Worm (Caenorhabditis elegans) whole organism, L4 larva: ENCODE data around the gene Y69E1A.5.
A peak's percentile ranks its signal among the peaks of the same experiment; 100 is the strongest.

Experiments
- D1046.2 ChIP-seq: fragments of 200-800 bp; sonication (Bioruptor generic); IDR thresholded peaks from 2 replicates; pipeline ENCODE4 v1.3.6; 2022; ENCODE audit warnings: missing genetic modification characterization, missing compliant biosample characterization
- F10B5.3 ChIP-seq: sonication (generic microtip); optimal IDR thresholded peaks from 2 replicates; lab custom pipeline; 2016; ENCODE audit warnings: mild to moderate bottlenecking, missing genetic modification characterization, missing compliant biosample characterization
- F44E2.7 ChIP-seq: fragments of 200-800 bp; sonication (Bioruptor generic); IDR thresholded peaks from 2 replicates; pipeline ENCODE4 v2.1.2; 2022; ENCODE audit warnings: missing genetic modification characterization, missing compliant biosample characterization
- Y105C5A.15 ChIP-seq: fragments of 200-800 bp; sonication (Bioruptor generic); IDR thresholded peaks from 2 replicates; pipeline ENCODE4 v1.3.6; 2022; ENCODE audit warnings: missing genetic modification characterization, missing compliant biosample characterization
- Y75B8A.6 ChIP-seq: fragments of 200-800 bp; sonication (Bioruptor generic); IDR thresholded peaks from 2 replicates; pipeline ENCODE4 v1.3.6; 2022; ENCODE audit warnings: missing genetic modification reagents, missing genetic modification characterization, missing compliant biosample characterization
- ZK546.5 ChIP-seq, 2 experiments: sonication (generic microtip); optimal IDR thresholded peaks; 2 replicates each; lab custom pipeline; 2017; ENCODE audit warnings: missing biosample characterization in 2 of 2, missing genetic modification characterization in 2 of 2
- ceh-20 ChIP-seq: fragments of 200-800 bp; sonication (Bioruptor generic); IDR thresholded peaks from 2 replicates; pipeline ENCODE4 v1.3.6; 2022; ENCODE audit warnings: missing genetic modification reagents, missing genetic modification characterization, missing compliant biosample characterization
- ceh-28 ChIP-seq: fragments of 150-350 bp; optimal IDR thresholded peaks from 2 replicates; lab custom pipeline; 2014; ENCODE audit warnings: missing biosample characterization, missing genetic modification reagents, missing genetic modification characterization
- ceh-82 ChIP-seq: sonication (generic microtip); optimal IDR thresholded peaks from 2 replicates; lab custom pipeline; 2017; ENCODE audit warnings: missing biosample characterization, missing genetic modification characterization
- cey-2 ChIP-seq: sonication (generic microtip); optimal IDR thresholded peaks from 3 replicates; lab custom pipeline; 2017; ENCODE audit warnings: missing genetic modification characterization, mild to moderate bottlenecking, missing compliant biosample characterization, antibody characterized with exemption, borderline replicate concordance; ENCODE audit not compliant: insufficient read depth
- ctbp-1 ChIP-seq: fragments of 200-800 bp; sonication (Bioruptor generic); IDR thresholded peaks from 2 replicates; pipeline ENCODE4 v1.3.6; 2022; ENCODE audit warnings: missing genetic modification reagents, missing genetic modification characterization, missing compliant biosample characterization
- daf-19 ChIP-seq: fragments of 200-800 bp; sonication (Bioruptor generic); conservative IDR thresholded peaks from 2 replicates; pipeline ENCODE4 v1.3.6; 2022; ENCODE audit warnings: missing genetic modification characterization, missing compliant biosample characterization
- dmd-8 ChIP-seq: fragments of 200-800 bp; sonication (Bioruptor generic); IDR thresholded peaks from 2 replicates; pipeline ENCODE4 v1.3.6; 2022; ENCODE audit warnings: missing genetic modification characterization, missing compliant biosample characterization
- dmd-9 ChIP-seq: fragments of 200-800 bp; sonication (Bioruptor generic); IDR thresholded peaks from 2 replicates; pipeline ENCODE4 v1.3.6; 2022; ENCODE audit warnings: missing genetic modification reagents, missing genetic modification characterization, missing compliant biosample characterization
- dve-1 ChIP-seq: sonication (generic microtip); optimal IDR thresholded peaks from 2 replicates; lab custom pipeline; 2017; ENCODE audit warnings: antibody characterized with exemption, mild to moderate bottlenecking, missing genetic modification characterization, missing compliant biosample characterization; ENCODE audit not compliant: insufficient read depth
- hif-1 ChIP-seq, 2 experiments: sonication (generic microtip); optimal IDR thresholded peaks; 2 replicates each; lab custom pipeline; 2016 to 2017; ENCODE audit warnings: missing compliant biosample characterization in 2 of 2, missing genetic modification characterization in 2 of 2, missing genetic modification reagents in 2 of 2, missing genotype in 2 of 2, mild to moderate bottlenecking in 1 of 2
- hlh-11 ChIP-seq: fragments of 200-800 bp; sonication (Bioruptor generic); optimal IDR thresholded peaks from 2 replicates; lab custom pipeline; 2018; ENCODE audit warnings: mild to moderate bottlenecking, missing genetic modification characterization, missing compliant biosample characterization
- lin-13 ChIP-seq: fragments of 150-350 bp; optimal IDR thresholded peaks from 2 replicates; lab custom pipeline; 2014; ENCODE audit warnings: missing biosample characterization, missing genetic modification reagents, missing genetic modification characterization
- lin-29 ChIP-seq: fragments of 200-800 bp; sonication (Bioruptor generic); IDR thresholded peaks from 2 replicates; pipeline ENCODE4 v1.3.6; 2022; ENCODE audit warnings: missing genetic modification reagents, missing genetic modification characterization, missing compliant biosample characterization
- lin-38 ChIP-seq: fragments of 200-800 bp; sonication (Bioruptor generic); IDR thresholded peaks from 2 replicates; pipeline ENCODE4 v1.3.6; 2022; ENCODE audit warnings: missing genetic modification reagents, missing genetic modification characterization, missing compliant biosample characterization
- lir-3 ChIP-seq: sonication (generic microtip); optimal IDR thresholded peaks from 2 replicates; lab custom pipeline; 2016; ENCODE audit warnings: mild to moderate bottlenecking, missing genetic modification characterization, missing compliant biosample characterization
- madf-5 ChIP-seq, 2 experiments: fragments of 200-800 bp; sonication (Bioruptor generic); IDR thresholded peaks; 2 replicates each; pipeline ENCODE4 v1.3.6; 2022; ENCODE audit warnings: missing compliant biosample characterization in 2 of 2, missing genetic modification characterization in 2 of 2
- madf-9 ChIP-seq: fragments of 200-800 bp; sonication (Bioruptor generic); conservative IDR thresholded peaks from 2 replicates; pipeline ENCODE4 v1.3.6; 2022; ENCODE audit warnings: missing genetic modification reagents, missing genetic modification characterization, missing compliant biosample characterization
- mdl-1 ChIP-seq, 2 experiments: fragments of 150-350 bp in 1 of 2; sonication (generic microtip) in 1 of 2; optimal IDR thresholded peaks; 2 replicates each; lab custom pipeline; 2014 to 2017; ENCODE audit warnings: missing biosample characterization in 2 of 2, missing genetic modification characterization in 2 of 2
- mep-1 ChIP-seq: fragments of 150-350 bp; sonication (generic microtip); optimal IDR thresholded peaks from 3 replicates; lab custom pipeline; 2014; ENCODE audit warnings: missing biosample characterization, missing genetic modification characterization
- mxl-2 ChIP-seq: fragments of 200-800 bp; sonication (Bioruptor generic); conservative IDR thresholded peaks from 2 replicates; pipeline ENCODE4 v1.3.6; 2022; ENCODE audit warnings: missing genetic modification reagents, missing genetic modification characterization, missing compliant biosample characterization
- mxl-3 ChIP-seq: fragments of 200-800 bp; sonication (Bioruptor generic); optimal IDR thresholded peaks from 2 replicates; lab custom pipeline; 2018; ENCODE audit warnings: mild to moderate bottlenecking, missing genetic modification characterization, missing compliant biosample characterization
- nhr-10 ChIP-seq: fragments of 150-350 bp; optimal IDR thresholded peaks from 2 replicates; lab custom pipeline; 2014; ENCODE audit warnings: missing biosample characterization, missing genetic modification characterization
- nhr-11 ChIP-seq: fragments of 150-350 bp; optimal IDR thresholded peaks from 2 replicates; lab custom pipeline; 2014; ENCODE audit warnings: missing biosample characterization, missing genetic modification characterization
- nhr-111 ChIP-seq: fragments of 200-800 bp; sonication (Bioruptor generic); optimal IDR thresholded peaks from 2 replicates; lab custom pipeline; 2018; ENCODE audit warnings: mild to moderate bottlenecking, missing genetic modification characterization, missing compliant biosample characterization
- nhr-237 ChIP-seq: sonication (generic microtip); optimal IDR thresholded peaks from 2 replicates; lab custom pipeline; 2017; ENCODE audit warnings: missing biosample characterization, missing genetic modification characterization
- nhr-28 ChIP-seq: fragments of 150-350 bp; optimal IDR thresholded peaks from 2 replicates; lab custom pipeline; 2014; ENCODE audit warnings: missing biosample characterization, missing genetic modification characterization
- nhr-41 ChIP-seq: fragments of 200-800 bp; sonication (Bioruptor generic); IDR thresholded peaks from 2 replicates; pipeline ENCODE4 v1.3.6; 2022; ENCODE audit warnings: missing genetic modification reagents, missing genetic modification characterization, missing compliant biosample characterization
- nhr-42 ChIP-seq: fragments of 200-800 bp; sonication (Bioruptor generic); IDR thresholded peaks from 2 replicates; pipeline ENCODE4 v1.3.6; 2022; ENCODE audit warnings: missing genetic modification characterization, missing compliant biosample characterization
- nhr-48 ChIP-seq: sonication (generic microtip); optimal IDR thresholded peaks from 2 replicates; lab custom pipeline; 2016; ENCODE audit warnings: mild to moderate bottlenecking, missing genetic modification characterization, missing compliant biosample characterization
- pha-4 ChIP-seq, 2 experiments: fragments of 150-350 bp in 1 of 2; fragments of 200-800 bp in 1 of 2; sonication (Bioruptor generic) in 1 of 2; IDR thresholded peaks in 1 of 2; optimal IDR thresholded peaks in 1 of 2; 2 replicates each; pipeline versions ENCODE4 v1.3.6 to Lab custom; 2014 to 2022; ENCODE audit warnings: missing genetic modification characterization in 2 of 2, missing genetic modification reagents in 2 of 2, missing biosample characterization in 1 of 2, missing compliant biosample characterization in 1 of 2
- php-3 ChIP-seq: fragments of 200-800 bp; sonication (Bioruptor generic); IDR thresholded peaks from 2 replicates; pipeline ENCODE4 v1.3.6; 2022; ENCODE audit warnings: missing genetic modification reagents, missing genetic modification characterization, missing compliant biosample characterization
- rbr-2 ChIP-seq: sonication (generic microtip); optimal IDR thresholded peaks from 2 replicates; lab custom pipeline; 2016; ENCODE audit warnings: missing genotype, missing genetic modification characterization, missing compliant biosample characterization
- saeg-2 ChIP-seq: fragments of 200-800 bp; sonication (Bioruptor generic); IDR thresholded peaks from 2 replicates; pipeline ENCODE4 v1.3.6; 2022; ENCODE audit warnings: missing genetic modification reagents, missing genetic modification characterization, missing compliant biosample characterization
- snpc-1.2 ChIP-seq: fragments of 200-800 bp; sonication (Bioruptor generic); IDR thresholded peaks from 2 replicates; pipeline ENCODE4 v1.3.6; 2022; ENCODE audit warnings: missing genetic modification reagents, missing genetic modification characterization, missing compliant biosample characterization
- snpc-4 ChIP-seq: fragments of 150-350 bp; optimal IDR thresholded peaks from 2 replicates; lab custom pipeline; 2014; ENCODE audit warnings: missing biosample characterization, missing genetic modification characterization
- spr-1 ChIP-seq: sonication (generic microtip); optimal IDR thresholded peaks from 2 replicates; lab custom pipeline; 2016; ENCODE audit warnings: mild to moderate bottlenecking, missing genetic modification characterization, missing compliant biosample characterization
- spr-3 ChIP-seq: fragments of 200-800 bp; sonication (Bioruptor generic); optimal IDR thresholded peaks from 2 replicates; lab custom pipeline; 2018; ENCODE audit warnings: mild to moderate bottlenecking, missing genetic modification characterization, missing compliant biosample characterization
- tag-97 ChIP-seq: fragments of 200-800 bp; sonication (Bioruptor generic); IDR thresholded peaks from 2 replicates; pipeline ENCODE4 v1.3.6; 2022; ENCODE audit warnings: missing genetic modification characterization, missing compliant biosample characterization
- unc-130 ChIP-seq: sonication (generic microtip); optimal IDR thresholded peaks from 2 replicates; lab custom pipeline; 2016; ENCODE audit warnings: missing genetic modification reagents, missing genetic modification characterization, missing compliant biosample characterization
- unc-62 ChIP-seq, 3 experiments: fragments of 150-350 bp in 1 of 3; sonication (generic microtip); optimal IDR thresholded peaks in 2 of 3; peaks in 1 of 3; 1 replicate in 1 of 3; 2 replicates in 2 of 3; lab custom pipeline; 2014 to 2017; ENCODE audit warnings: missing biosample characterization in 3 of 3, missing genetic modification characterization in 3 of 3, missing genetic modification reagents in 3 of 3, missing genotype in 1 of 3
- vab-7 ChIP-seq: fragments of 200-800 bp; sonication (Bioruptor generic); IDR thresholded peaks from 2 replicates; pipeline ENCODE4 v1.3.6; 2022; ENCODE audit warnings: missing genetic modification reagents, missing genetic modification characterization, missing compliant biosample characterization
- zfp-2 ChIP-seq: sonication (generic microtip); optimal IDR thresholded peaks from 2 replicates; lab custom pipeline; 2016; ENCODE audit warnings: mild to moderate bottlenecking, missing genetic modification characterization, missing compliant biosample characterization
- zip-11 ChIP-seq: fragments of 200-800 bp; sonication (Bioruptor generic); IDR thresholded peaks from 2 replicates; pipeline ENCODE4 v1.3.6; 2022; ENCODE audit warnings: missing genetic modification characterization, missing compliant biosample characterization
- ztf-7 ChIP-seq: fragments of 150-350 bp; optimal IDR thresholded peaks from 2 replicates; lab custom pipeline; 2014; ENCODE audit warnings: missing biosample characterization, missing genetic modification characterization

The Y69E1A.5 gene

ce11 chrIV:10935336-10935735 is 22.1 kb downstream of the Y69E1A.5 start (continued):
- TF ChIP-seq snpc-1.2 (GFP tag; lab: Robert Waterston, UW) = peak; percentile 33; the same call in 1 of the 2 replicates
- peak; percentile 91 for TF ChIP-seq mxl-2 (GFP tag; lab: Robert Waterston, UW)
- TF ChIP-seq nhr-28 = peak; percentile 55
- TF ChIP-seq unc-62 (GFP tag; optimal IDR thresholded peaks at IDR 0.05 in 1 of 2; lab: Kevin White, UChicago) = peak in 1 of 2 experiments; percentile 98
- no peak for TF ChIP-seq unc-62 (tag; optimal IDR thresholded peaks at IDR 0.05; lab: Kevin White, UChicago)
- TF ChIP-seq zip-11 (GFP tag; lab: Robert Waterston, UW) = no peak
- peak; percentile 57; the same call in 1 of the 2 replicates for TF ChIP-seq madf-9 (GFP tag; lab: Robert Waterston, UW)
- TF ChIP-seq F44E2.7 = no peak
- no peak for TF ChIP-seq nhr-237 (tag; lab: Kevin White, UChicago)
- no peak for TF ChIP-seq ztf-7 (tag; lab: Kevin White, UChicago)
- TF ChIP-seq lir-3 (tag; lab: Kevin White, UChicago) = no peak
- TF ChIP-seq nhr-42 = no peak
- no peak for TF ChIP-seq lin-29 (GFP tag; lab: Robert Waterston, UW)
- peak; percentile 80 for TF ChIP-seq mxl-3 (GFP tag; lab: Kevin White, UChicago)
- TF ChIP-seq unc-130 (GFP tag; lab: Kevin White, UChicago) = no peak
- TF ChIP-seq ZK546.5 (tag; optimal IDR thresholded peaks at IDR 0.05; lab: Kevin White, UChicago) = no peak
- no peak for TF ChIP-seq madf-5 (GFP tag; IDR thresholded peaks at IDR 0.05; lab: Robert Waterston, UW)
- TF ChIP-seq ceh-82 = no peak
- peak; percentile 54 for TF ChIP-seq vab-7 (GFP tag; lab: Robert Waterston, UW)
- TF ChIP-seq nhr-111 = no peak
- peak; percentile 93 for TF ChIP-seq nhr-11
- no peak for TF ChIP-seq spr-3 (GFP tag; lab: Kevin White, UChicago)
- peak in 1 of 2 experiments; percentile 62 for TF ChIP-seq hif-1 (tag; optimal IDR thresholded peaks at IDR 0.05; lab: Kevin White, UChicago)
- TF ChIP-seq zfp-2 = no peak
- peak; percentile 59 for TF ChIP-seq ceh-28 (tag; lab: Kevin White, UChicago)
- TF ChIP-seq F10B5.3 (tag; lab: Kevin White, UChicago) = no peak
- peak; percentile 58 for TF ChIP-seq lin-13
- no peak for TF ChIP-seq daf-19 (GFP tag; lab: Robert Waterston, UW)
- TF ChIP-seq mep-1 (tag; lab: Kevin White, UChicago) = peak; percentile 90
- TF ChIP-seq dve-1 = peak; percentile 79
- no peak for TF ChIP-seq snpc-4 (tag; lab: Kevin White, UChicago)
- no peak for TF ChIP-seq D1046.2
- TF ChIP-seq nhr-10 = no peak
- TF ChIP-seq dmd-9 (GFP tag; lab: Robert Waterston, UW) = no peak
- TF ChIP-seq Y105C5A.15 (GFP tag; lab: Robert Waterston, UW) = no peak
- peak; percentile 81 for TF ChIP-seq nhr-48 (tag; lab: Kevin White, UChicago)
- TF ChIP-seq ceh-20 (GFP tag; lab: Robert Waterston, UW) = peak; percentile 91
- TF ChIP-seq Y75B8A.6 = no peak
- peak; percentile 44; the same call in 1 of the 2 replicates for TF ChIP-seq php-3 (GFP tag; lab: Robert Waterston, UW)
- peak; percentile 52 to 88 for TF ChIP-seq mdl-1 (tag; optimal IDR thresholded peaks at IDR 0.05; lab: Kevin White, UChicago)
- no peak for TF ChIP-seq lin-38 (GFP tag; lab: Robert Waterston, UW)
- peak; percentile 99 for TF ChIP-seq hlh-11 (tag; lab: Kevin White, UChicago)
- no peak for TF ChIP-seq spr-1 (tag; lab: Kevin White, UChicago)
- TF ChIP-seq pha-4 (GFP tag; IDR thresholded peaks at IDR 0.05; lab: Robert Waterston, UW) = no peak
- no peak for TF ChIP-seq pha-4 (tag; optimal IDR thresholded peaks at IDR 0.05; lab: Kevin White, UChicago)
- TF ChIP-seq cey-2 (tag; lab: Kevin White, UChicago) = no peak
- no peak for TF ChIP-seq saeg-2 (GFP tag; lab: Robert Waterston, UW)
- no peak for TF ChIP-seq tag-97 (GFP tag; lab: Robert Waterston, UW)
- TF ChIP-seq ctbp-1 (GFP tag; lab: Robert Waterston, UW) = peak; percentile 80
- no peak for TF ChIP-seq rbr-2 (tag; lab: Kevin White, UChicago)
- TF ChIP-seq nhr-41 (GFP tag; lab: Robert Waterston, UW) = 0 out of 2 replicates have a peak, but pooled peaks have one; percentile 29
- no peak for TF ChIP-seq dmd-8 (GFP tag; lab: Robert Waterston, UW)
